Fruit fly (Drosophila melanogaster): ENCODE data around the gene RYa-R.

Gene RYa-R

dm6 chr3R:26964452-26965133, 32.2 kb upstream of the RYa-R start, which contains the start of gene Tsp97E (continued):
- TF ChIP-seq CG15269 (tag; optimal IDR thresholded peaks at IDR 0.05), result no peak
- TF ChIP-seq Poxn (GFP tag; IDR thresholded peaks at IDR 0.05), result no peak
- TF ChIP-seq yki (optimal IDR thresholded peaks at IDR 0.05), result no peak
- no peak for TF ChIP-seq Dip3 (GFP tag; optimal IDR thresholded peaks at IDR 0.05)
- no peak for TF ChIP-seq Kr (GFP tag; optimal IDR thresholded peaks at IDR 0.05)
- TF ChIP-seq phol (tag; optimal IDR thresholded peaks at IDR 0.05), result peak; percentile 15
- TF ChIP-seq dm (GFP tag; optimal IDR thresholded peaks at IDR 0.05), result no peak
- TF ChIP-seq chinmo (GFP tag; IDR thresholded peaks at IDR 0.05; ENCODE audit: partially characterized antibody), result peak; percentile 78; the same call in 1 of the 4 replicates
- TF ChIP-seq HHEX (GFP tag; optimal IDR thresholded peaks at IDR 0.05), result no peak
- no peak for TF ChIP-seq Lpt (GFP tag; optimal IDR thresholded peaks at IDR 0.05)
- TF ChIP-seq CG6254 (GFP tag; optimal IDR thresholded peaks at IDR 0.05), result no peak
- peak; percentile 63 for TF ChIP-seq inv (GFP tag; IDR thresholded peaks at IDR 0.05; ENCODE audit: partially characterized antibody)
- TF ChIP-seq CG6272 (GFP tag; IDR thresholded peaks at IDR 0.05), result no peak
- TF ChIP-seq Six4 (GFP tag; optimal IDR thresholded peaks at IDR 0.05), result no peak
- TF ChIP-seq ewg (GFP tag; optimal IDR thresholded peaks at IDR 0.05), result no peak
- no peak for TF ChIP-seq CG8290 (GFP tag; optimal IDR thresholded peaks at IDR 0.05)
- TF ChIP-seq CG8290 (tag; optimal IDR thresholded peaks at IDR 0.05), result peak in 1 of 2 experiments; percentile 5
- peak; percentile 86 for TF ChIP-seq CG34224 (GFP tag; IDR thresholded peaks at IDR 0.05; ENCODE audit: partially characterized antibody)
- TF ChIP-seq Elba2 (GFP tag; optimal IDR thresholded peaks at IDR 0.05), result no peak
- TF ChIP-seq CG3407 (GFP tag; optimal IDR thresholded peaks at IDR 0.05), result no peak
- no peak for TF ChIP-seq CG17612 (GFP tag; IDR thresholded peaks at IDR 0.05)
- TF ChIP-seq mam (GFP tag; optimal IDR thresholded peaks at IDR 0.05), result no peak
- peak; percentile 50 for TF ChIP-seq Vsx1 (GFP tag; optimal IDR thresholded peaks at IDR 0.05)
- no peak for TF ChIP-seq CG13424 (tag; optimal IDR thresholded peaks at IDR 0.05)
- TF ChIP-seq Dref (GFP tag; IDR thresholded peaks at IDR 0.05), result peak; percentile 85
- peak; percentile 45 for TF ChIP-seq nmo (GFP tag; optimal IDR thresholded peaks at IDR 0.05)
- no peak for TF ChIP-seq CG3163 (GFP tag; optimal IDR thresholded peaks at IDR 0.05)
- TF ChIP-seq pan (optimal IDR thresholded peaks at IDR 0.05), result no peak
- TF ChIP-seq pan (GFP tag; optimal IDR thresholded peaks at IDR 0.05 in 1 of 2, IDR thresholded peaks at IDR 0.05 in 1 of 2), result no peak
- no peak for TF ChIP-seq CG14965 (GFP tag; optimal IDR thresholded peaks at IDR 0.05; ENCODE audit: borderline replicate concordance)
- no peak for TF ChIP-seq Ssrp (tag; optimal IDR thresholded peaks at IDR 0.05)
- peak; percentile 23 for TF ChIP-seq Sox100B (GFP tag; optimal IDR thresholded peaks at IDR 0.05)
- peak; percentile 91 for TF ChIP-seq CG4360 (GFP tag; IDR thresholded peaks at IDR 0.05)
- no peak for TF ChIP-seq zfh2 (GFP tag; optimal IDR thresholded peaks at IDR 0.05)
- TF ChIP-seq zen (tag; optimal IDR thresholded peaks at IDR 0.05), result no peak
- no peak for TF ChIP-seq CG11085 (GFP tag; IDR thresholded peaks at IDR 0.05)
- TF ChIP-seq CG10959 (GFP tag; IDR thresholded peaks at IDR 0.05), result no peak
- TF ChIP-seq CG11504 (tag; optimal IDR thresholded peaks at IDR 0.05), result peak; percentile 32
- no peak for TF ChIP-seq CG10462 (GFP tag; optimal IDR thresholded peaks at IDR 0.05)
- no peak for TF ChIP-seq gsb (GFP tag; IDR thresholded peaks at IDR 0.05)
- TF ChIP-seq HLHmδ (GFP tag; optimal IDR thresholded peaks at IDR 0.05), result no peak
- no peak for TF ChIP-seq CG17829 (tag; optimal IDR thresholded peaks at IDR 0.05)
- TF ChIP-seq CG8924 (tag; optimal IDR thresholded peaks at IDR 0.05), result peak; percentile 13
- no peak for TF ChIP-seq nom (GFP tag; optimal IDR thresholded peaks at IDR 0.05)
- no peak for TF ChIP-seq CG4854 (GFP tag; optimal IDR thresholded peaks at IDR 0.05)
- no peak for TF ChIP-seq jing (GFP tag; optimal IDR thresholded peaks at IDR 0.05)
- TF ChIP-seq Ptx1 (GFP tag; IDR thresholded peaks at IDR 0.05), result no peak
- no peak for TF ChIP-seq C15 (GFP tag; IDR thresholded peaks at IDR 0.05)
- no peak for TF ChIP-seq ci (GFP tag; IDR thresholded peaks at IDR 0.05)
- TF ChIP-seq row (GFP tag; IDR thresholded peaks at IDR 0.05), result no peak
- TF ChIP-seq TFAM (GFP tag; optimal IDR thresholded peaks at IDR 0.05), result no peak

Data from whole organism, embryonic.